Worm (Caenorhabditis elegans) whole organism, young adult: ENCODE measurements around the gene ZK1010.10.

Experiments used
- B0035.1 ChIP-seq: sonication (generic microtip); optimal IDR thresholded peaks from 2 replicates; lab custom pipeline; 2016; ENCODE audit warnings: missing genetic modification characterization, mild to moderate bottlenecking, missing compliant biosample characterization, missing genotype, missing genetic modification reagents
- F39B2.1 ChIP-seq: fragments of 200-800 bp; sonication (Bioruptor generic); IDR thresholded peaks from 2 replicates; pipeline ENCODE4 v1.3.6; 2022; ENCODE audit warnings: missing genetic modification reagents, missing genetic modification characterization, missing compliant biosample characterization
- K12H6.12 ChIP-seq: fragments of 200-800 bp; sonication (Bioruptor generic); optimal IDR thresholded peaks from 2 replicates; lab custom pipeline; 2018; ENCODE audit warnings: mild to moderate bottlenecking, missing genetic modification characterization, missing compliant biosample characterization
- ZK185.1 ChIP-seq: sonication (generic microtip); optimal IDR thresholded peaks from 2 replicates; lab custom pipeline; 2016; ENCODE audit warnings: mild to moderate bottlenecking, missing genetic modification characterization, missing compliant biosample characterization; ENCODE audit not compliant: poor library complexity, severe bottlenecking
- ccch-3 ChIP-seq: fragments of 200-800 bp; sonication (Bioruptor generic); optimal IDR thresholded peaks from 2 replicates; lab custom pipeline; 2018; ENCODE audit warnings: mild to moderate bottlenecking, missing genetic modification characterization, missing compliant biosample characterization
- ceh-100 ChIP-seq: fragments of 200-800 bp; sonication (Bioruptor generic); IDR thresholded peaks from 2 replicates; pipeline ENCODE4 v1.3.6; 2022; ENCODE audit warnings: missing genetic modification reagents, missing genetic modification characterization, missing compliant biosample characterization
- ceh-79 ChIP-seq: sonication (generic microtip); optimal IDR thresholded peaks from 2 replicates; lab custom pipeline; 2017; ENCODE audit warnings: mild to moderate bottlenecking, missing genetic modification characterization, missing compliant biosample characterization
- lin-26 ChIP-seq: fragments of 200-800 bp; sonication (Bioruptor generic); IDR thresholded peaks from 2 replicates; pipeline ENCODE4 v1.3.6; 2022; ENCODE audit warnings: missing genetic modification reagents, missing genetic modification characterization, missing compliant biosample characterization
- madf-6 ChIP-seq: fragments of 200-800 bp; sonication (Bioruptor generic); IDR thresholded peaks from 2 replicates; pipeline ENCODE4 v1.3.6; 2022; ENCODE audit warnings: missing genetic modification reagents, missing genetic modification characterization, missing compliant biosample characterization
- nfya-1 ChIP-seq: sonication (generic microtip); optimal IDR thresholded peaks from 2 replicates; lab custom pipeline; 2017; ENCODE audit warnings: antibody characterized with exemption, missing compliant biosample characterization, missing genetic modification characterization, borderline replicate concordance; ENCODE audit not compliant: insufficient read depth
- snpc-4 ChIP-seq, 5 experiments: fragments of 150-350 bp in 1 of 5; sonication (generic microtip) in 4 of 5; optimal IDR thresholded peaks; 2 replicates each; lab custom pipeline; 2014 to 2018; ENCODE audit warnings: missing genetic modification characterization in 5 of 5, missing biosample characterization in 3 of 5, antibody characterized with exemption in 2 of 5, mild to moderate bottlenecking in 2 of 5, missing compliant biosample characterization in 2 of 5, missing genotype in 2 of 5, moderate library complexity in 2 of 5, missing genetic modification reagents in 1 of 5

DNA sequence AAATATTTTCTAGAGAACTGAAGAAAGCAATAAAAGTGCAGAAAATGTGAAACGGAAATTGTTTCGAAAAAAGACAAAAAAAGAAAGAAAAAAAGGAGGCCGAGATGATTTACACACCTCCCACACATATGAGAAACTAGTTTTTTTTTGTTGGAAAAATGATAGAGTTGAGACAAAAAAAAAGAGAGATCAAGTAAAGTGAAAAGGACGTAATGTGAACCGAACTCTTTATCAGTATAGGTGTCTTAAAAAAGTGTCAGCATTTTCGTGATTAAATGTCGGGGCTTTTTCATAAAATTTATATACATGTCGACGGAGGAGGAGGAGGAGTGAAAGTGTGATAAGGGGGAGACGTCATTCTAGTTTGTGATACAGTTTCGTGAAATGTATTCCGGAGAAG lies 42.9 kb upstream of the ZK1010.10 start:
- no peak for TF ChIP-seq ceh-79 (tag; lab: Kevin White, UChicago)
- no peak for TF ChIP-seq nfya-1
- TF ChIP-seq ceh-100 (GFP tag; lab: Robert Waterston, UW), result no peak
- no peak for TF ChIP-seq lin-26
- TF ChIP-seq B0035.1 (tag; lab: Kevin White, UChicago), result no peak
- no peak for TF ChIP-seq snpc-4 (GFP tag; optimal IDR thresholded peaks at IDR 0.05; lab: Kevin White, UChicago)
- no peak for TF ChIP-seq snpc-4 (tag; optimal IDR thresholded peaks at IDR 0.05; lab: Kevin White, UChicago)
- no peak for TF ChIP-seq K12H6.12
- TF ChIP-seq F39B2.1, result no peak
- no peak for TF ChIP-seq madf-6
- no peak for TF ChIP-seq ZK185.1 (tag; lab: Kevin White, UChicago)
- TF ChIP-seq ccch-3 (GFP tag; lab: Kevin White, UChicago), result no peak
